Fruit fly (Drosophila melanogaster) whole organism, embryonic: ENCODE data around the gene AP-2mu.

Experiments
- Atf-2 ChIP-seq: fragments of 200-800 bp; sonication (Bioruptor generic); optimal IDR thresholded peaks from 2 replicates; lab custom pipeline; 2016; ENCODE audit warnings: missing biosample characterization, missing genetic modification characterization
- Atf3 ChIP-seq: fragments of 200-800 bp; sonication (Bioruptor generic); optimal IDR thresholded peaks from 3 replicates; lab custom pipeline; 2016; ENCODE audit warnings: missing biosample characterization, missing genetic modification characterization
- CG10274 ChIP-seq: fragments of 200-800 bp; sonication (Bioruptor generic); optimal IDR thresholded peaks from 3 replicates; lab custom pipeline; 2017; ENCODE audit warnings: missing biosample characterization, mild to moderate bottlenecking, missing genetic modification characterization
- CG10321 ChIP-seq: fragments of 200-800 bp; sonication (Bioruptor generic); IDR thresholded peaks from 2 replicates; pipeline ENCODE4 v1.3.6; 2022; ENCODE audit warnings: missing biosample characterization, missing genetic modification characterization
- CG10462 ChIP-seq: fragments of 200-800 bp; sonication (Bioruptor generic); optimal IDR thresholded peaks from 2 replicates; lab custom pipeline; 2016; ENCODE audit warnings: missing biosample characterization, missing genetic modification characterization
- CG10654 ChIP-seq: fragments of 200-800 bp; sonication (Bioruptor generic); optimal IDR thresholded peaks from 2 replicates; lab custom pipeline; 2016; ENCODE audit warnings: missing biosample characterization, missing genetic modification characterization
- CG12659 ChIP-seq: fragments of 200-800 bp; sonication (Bioruptor generic); optimal IDR thresholded peaks from 3 replicates; lab custom pipeline; 2017; ENCODE audit warnings: mild to moderate bottlenecking, missing biosample characterization, missing genetic modification reagents, missing genetic modification characterization
- CG15011 ChIP-seq: fragments of 200-800 bp; sonication (Bioruptor generic); optimal IDR thresholded peaks from 3 replicates; lab custom pipeline; 2018; ENCODE audit warnings: missing biosample characterization, mild to moderate bottlenecking, missing genetic modification characterization
- CG15601 ChIP-seq: fragments of 200-800 bp; sonication (Bioruptor generic); optimal IDR thresholded peaks from 3 replicates; lab custom pipeline; 2019; ENCODE audit warnings: missing biosample characterization, mild to moderate bottlenecking, missing genetic modification characterization, moderate library complexity
- CG16813 ChIP-seq: fragments of 200-800 bp; sonication (Bioruptor generic); IDR thresholded peaks from 3 replicates; pipeline ENCODE4 v1.3.6; 2022; ENCODE audit warnings: missing biosample characterization, missing genetic modification characterization; ENCODE audit not compliant: partially characterized antibody
- CG17186 ChIP-seq: fragments of 200-800 bp; sonication (Bioruptor generic); optimal IDR thresholded peaks from 3 replicates; lab custom pipeline; 2017; ENCODE audit warnings: missing biosample characterization, missing genetic modification reagents, missing genetic modification characterization
- CG17912 ChIP-seq: fragments of 200-800 bp; sonication (Bioruptor generic); optimal IDR thresholded peaks from 2 replicates; lab custom pipeline; 2018; ENCODE audit warnings: missing biosample characterization, mild to moderate bottlenecking, missing genetic modification characterization
- CG1832 ChIP-seq: fragments of 200-800 bp; sonication (Bioruptor generic); optimal IDR thresholded peaks from 2 replicates; lab custom pipeline; 2017; ENCODE audit warnings: missing biosample characterization, mild to moderate bottlenecking, missing genetic modification characterization, inconsistent platforms
- CG18599 ChIP-seq: fragments of 200-800 bp; sonication (Bioruptor generic); optimal IDR thresholded peaks from 3 replicates; lab custom pipeline; 2017; ENCODE audit warnings: missing biosample characterization, missing genetic modification characterization, mild to moderate bottlenecking, moderate library complexity, missing genetic modification reagents
- CG2889 ChIP-seq: fragments of 200-800 bp; sonication (Bioruptor generic); IDR thresholded peaks from 3 replicates; pipeline ENCODE4 v1.3.6; 2022; ENCODE audit warnings: missing biosample characterization, missing genetic modification characterization
- CG30020 ChIP-seq: fragments of 200-800 bp; optimal IDR thresholded peaks from 2 replicates; lab custom pipeline; 2019; ENCODE audit warnings: missing biosample characterization, mild to moderate bottlenecking, missing genetic modification characterization, moderate library complexity
- CG3065 ChIP-seq: fragments of 200-800 bp; sonication (Bioruptor generic); optimal IDR thresholded peaks from 2 replicates; lab custom pipeline; 2016; ENCODE audit warnings: missing biosample characterization, missing genetic modification characterization
- CG33213 ChIP-seq: fragments of 200-800 bp; sonication (Bioruptor generic); optimal IDR thresholded peaks from 3 replicates; lab custom pipeline; 2016; ENCODE audit warnings: missing biosample characterization, missing genetic modification characterization
- CG43689 ChIP-seq: fragments of 200-800 bp; sonication (Bioruptor generic); IDR thresholded peaks from 2 replicates; pipeline ENCODE4 v1.3.6; 2022; ENCODE audit warnings: missing biosample characterization, missing genetic modification characterization
- CG6813 ChIP-seq: fragments of 200-800 bp; sonication (Bioruptor generic); optimal IDR thresholded peaks from 2 replicates; lab custom pipeline; 2017; ENCODE audit warnings: missing biosample characterization, missing genetic modification characterization, mild to moderate bottlenecking, moderate library complexity, missing genetic modification reagents
- CG9727 ChIP-seq: fragments of 200-800 bp; sonication (Bioruptor generic); optimal IDR thresholded peaks from 3 replicates; lab custom pipeline; 2017; ENCODE audit warnings: missing biosample characterization, mild to moderate bottlenecking, missing genetic modification characterization
- CHES-1-like ChIP-seq: fragments of 200-800 bp; sonication (Bioruptor generic); optimal IDR thresholded peaks from 2 replicates; lab custom pipeline; 2016; ENCODE audit warnings: missing biosample characterization, missing genetic modification characterization
- CrebB ChIP-seq: fragments of 200-800 bp; sonication (Bioruptor generic); optimal IDR thresholded peaks from 3 replicates; lab custom pipeline; 2018; ENCODE audit warnings: missing biosample characterization, mild to moderate bottlenecking, missing genetic modification characterization
- Fer3 ChIP-seq: fragments of 200-800 bp; sonication (Bioruptor generic); optimal IDR thresholded peaks from 2 replicates; lab custom pipeline; 2018; ENCODE audit warnings: missing biosample characterization, mild to moderate bottlenecking, missing genetic modification characterization, moderate library complexity
- Gsc ChIP-seq: fragments of 200-800 bp; sonication (Bioruptor generic); IDR thresholded peaks from 2 replicates; pipeline ENCODE4 v1.3.6; 2022; ENCODE audit warnings: missing biosample characterization, missing genetic modification characterization
- Gug ChIP-seq: fragments of 200-800 bp; sonication (Bioruptor generic); IDR thresholded peaks from 4 replicates; pipeline ENCODE4 v1.3.6; 2022; ENCODE audit warnings: missing biosample characterization, missing genetic modification characterization
- Mad ChIP-seq: fragments of 200-800 bp; sonication (Bioruptor generic); optimal IDR thresholded peaks from 2 replicates; lab custom pipeline; 2016; ENCODE audit warnings: missing biosample characterization, missing genetic modification characterization
- NC2α ChIP-seq: fragments of 200-800 bp; sonication (Bioruptor generic); optimal IDR thresholded peaks from 2 replicates; lab custom pipeline; 2016; ENCODE audit warnings: missing biosample characterization, missing genetic modification characterization
- Nf-YA ChIP-seq: fragments of 200-800 bp; sonication (Bioruptor generic); IDR thresholded peaks from 2 replicates; pipeline ENCODE4 v1.3.6; 2022; ENCODE audit warnings: missing biosample characterization, missing genetic modification characterization
- Nf-YC ChIP-seq: fragments of 200-800 bp; optimal IDR thresholded peaks from 3 replicates; lab custom pipeline; 2019; ENCODE audit warnings: missing biosample characterization, mild to moderate bottlenecking, missing genetic modification characterization, moderate library complexity
- Tbp ChIP-seq: fragments of >200 bp; optimal IDR thresholded peaks from 2 replicates; lab custom pipeline; 2018; ENCODE audit warnings: missing biosample characterization, missing genetic modification characterization
- YL-1 ChIP-seq: fragments of 200-800 bp; sonication (Bioruptor generic); optimal IDR thresholded peaks from 3 replicates; lab custom pipeline; 2017; ENCODE audit warnings: missing biosample characterization, mild to moderate bottlenecking, missing genetic modification characterization
- ase ChIP-seq: fragments of 200-800 bp; sonication (Bioruptor generic); IDR thresholded peaks from 3 replicates; pipeline ENCODE4 v1.3.6; 2022; ENCODE audit warnings: missing biosample characterization, missing genetic modification characterization
- bsh ChIP-seq, 2 experiments: fragments of 200-800 bp; sonication (Bioruptor generic); optimal IDR thresholded peaks; 2 replicates each; lab custom pipeline; 2017 to 2018; ENCODE audit warnings: mild to moderate bottlenecking in 2 of 2, missing biosample characterization in 2 of 2, missing genetic modification characterization in 2 of 2, moderate library complexity in 1 of 2
- chif ChIP-seq, 2 experiments: fragments of 200-800 bp; sonication (Bioruptor generic); optimal IDR thresholded peaks; 3 replicates each; lab custom pipeline; 2016; ENCODE audit warnings: missing biosample characterization in 2 of 2, missing genetic modification characterization in 2 of 2
- crc ChIP-seq: fragments of 200-800 bp; sonication (Bioruptor generic); optimal IDR thresholded peaks from 2 replicates; lab custom pipeline; 2016; ENCODE audit warnings: missing biosample characterization, missing genetic modification characterization
- crp ChIP-seq, 2 experiments: fragments of 200-800 bp; sonication (Bioruptor generic); optimal IDR thresholded peaks; 2 replicates in 1 of 2; 3 replicates in 1 of 2; lab custom pipeline; 2017; ENCODE audit warnings: missing biosample characterization in 2 of 2, missing genetic modification characterization in 2 of 2, mild to moderate bottlenecking in 1 of 2, moderate library complexity in 1 of 2
- ewg ChIP-seq: fragments of 200-800 bp; sonication (Bioruptor generic); optimal IDR thresholded peaks from 3 replicates; lab custom pipeline; 2017; ENCODE audit warnings: mild to moderate bottlenecking, missing biosample characterization, missing genetic modification reagents, missing genetic modification characterization
- gro ChIP-seq: fragments of 200-800 bp; sonication (Bioruptor generic); optimal IDR thresholded peaks from 2 replicates; lab custom pipeline; 2016; ENCODE audit warnings: missing biosample characterization, missing genetic modification characterization
- kni ChIP-seq: fragments of 200-800 bp; sonication (Bioruptor generic); optimal IDR thresholded peaks from 3 replicates; lab custom pipeline; 2017; ENCODE audit warnings: mild to moderate bottlenecking, missing biosample characterization, missing genetic modification reagents, missing genetic modification characterization
- luna ChIP-seq: fragments of 200-800 bp; sonication (Bioruptor generic); optimal IDR thresholded peaks from 2 replicates; lab custom pipeline; 2016; ENCODE audit warnings: missing biosample characterization, missing genetic modification characterization
- mirr ChIP-seq: fragments of 200-800 bp; sonication (Bioruptor generic); optimal IDR thresholded peaks from 3 replicates; lab custom pipeline; 2018; ENCODE audit warnings: missing biosample characterization, mild to moderate bottlenecking, missing genetic modification characterization
- phol ChIP-seq: fragments of 200-800 bp; sonication (Bioruptor generic); optimal IDR thresholded peaks from 3 replicates; lab custom pipeline; 2018; ENCODE audit warnings: missing biosample characterization, mild to moderate bottlenecking, missing genetic modification characterization, moderate library complexity
- sc ChIP-seq, 3 experiments: fragments of >200 bp in 2 of 3; fragments of 200-800 bp in 1 of 3; sonication (Bioruptor generic) in 1 of 3; optimal IDR thresholded peaks; 2 replicates in 2 of 3; 3 replicates in 1 of 3; lab custom pipeline; 2017; ENCODE audit warnings: mild to moderate bottlenecking in 1 of 3, missing biosample characterization in 1 of 3, missing genetic modification characterization in 1 of 3, missing genetic modification reagents in 1 of 3
- sens ChIP-seq: fragments of 200-800 bp; sonication (Bioruptor generic); peaks from one replicate; lab custom pipeline; 2016; ENCODE audit warnings: missing biosample characterization, missing genetic modification characterization
- sna ChIP-seq: fragments of 200-800 bp; sonication (Bioruptor generic); IDR thresholded peaks from 2 replicates; pipeline ENCODE4 v1.3.6; 2022; ENCODE audit warnings: missing biosample characterization, missing genetic modification characterization; ENCODE audit not compliant: partially characterized antibody
- sr ChIP-seq: fragments of 200-800 bp; sonication (Bioruptor generic); IDR thresholded peaks from 3 replicates; pipeline ENCODE4 v1.3.6; 2022; ENCODE audit warnings: missing biosample characterization, missing genetic modification characterization
- vfl ChIP-seq: fragments of 200-800 bp; sonication (Bioruptor generic); optimal IDR thresholded peaks from 2 replicates; lab custom pipeline; 2016; ENCODE audit warnings: missing biosample characterization, missing genetic modification characterization

AP-2mu gene

DNA sequence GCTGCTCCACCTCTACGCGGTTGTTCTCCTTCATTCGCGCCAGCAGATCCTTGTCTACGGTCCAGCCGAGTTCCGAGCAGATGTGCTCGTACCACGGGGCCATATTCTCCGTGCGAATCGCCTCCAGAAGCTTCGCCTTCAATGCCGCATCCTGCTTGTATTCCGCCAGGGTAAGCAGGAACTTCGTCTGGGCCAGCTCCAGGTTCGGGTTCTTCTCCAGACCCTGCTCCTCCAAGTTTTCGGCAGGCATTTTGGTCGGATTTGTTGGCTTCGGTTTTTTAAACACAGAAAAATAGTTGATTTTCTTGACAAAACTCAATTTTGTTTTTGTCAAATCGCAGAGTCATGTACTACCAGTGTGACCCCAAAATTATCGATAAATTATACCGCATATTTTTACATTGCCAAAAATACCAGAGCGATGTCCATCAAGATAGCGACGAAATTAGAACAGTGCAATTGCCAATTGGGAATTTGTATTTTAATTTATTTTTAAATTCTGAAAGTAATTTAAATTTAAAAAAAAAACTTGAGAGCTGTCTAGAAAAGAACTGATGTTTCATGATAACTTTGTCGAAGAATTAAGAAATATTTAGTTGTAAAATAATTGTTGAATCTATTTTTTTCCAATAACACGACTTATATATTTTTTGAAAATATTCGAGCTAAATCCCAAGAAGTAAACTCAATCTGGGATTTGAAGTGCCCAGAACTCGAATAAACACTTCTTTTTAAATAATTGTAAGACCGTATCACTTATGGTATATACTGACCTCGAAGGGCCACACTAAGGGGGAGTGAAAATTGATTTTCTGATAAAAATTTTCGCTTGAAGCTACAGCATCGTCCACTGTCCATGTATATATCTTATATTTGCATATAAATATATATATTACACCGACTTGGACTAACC, at the start of gene AP-2mu, which contains the start of gene Rpn7 (continued):
- TF ChIP-seq luna (GFP tag; lab: Kevin White, UChicago) (no peak), sna (GFP tag; lab: Robert Waterston, UW) (no peak), sens (peak; percentile 78), CG10462 (GFP tag; lab: Kevin White, UChicago) (no peak), NC2α (GFP tag; lab: Kevin White, UChicago) (no peak), YL-1 (peak; percentile 72), CG43689 (no peak), CG1832 (GFP tag; lab: Kevin White, UChicago) (no peak), CHES-1-like (GFP tag; lab: Kevin White, UChicago) (no peak), vfl (no peak), sr (no peak), gro (GFP tag; lab: Kevin White, UChicago) (no peak), ewg (GFP tag; lab: Kevin White, UChicago) (no peak), CG10321 (GFP tag; lab: Robert Waterston, UW) (no peak), CG12659 (peak; percentile 70), crc (GFP tag; lab: Kevin White, UChicago) (no peak), Mad (GFP tag; lab: Kevin White, UChicago) (no peak), ase (no peak), CG17912 (no peak), sc (optimal IDR thresholded peaks at IDR 0.05; lab: Kevin White, UChicago) (no peak), sc (GFP tag; optimal IDR thresholded peaks at IDR 0.05; lab: Kevin White, UChicago) (no peak), Atf-2 (no peak), CrebB (tag; lab: Kevin White, UChicago) (no peak), chif (GFP tag; optimal IDR thresholded peaks at IDR 0.05; lab: Kevin White, UChicago) (no peak), Gug (no peak), CG3065 (no peak), CG17186 (peak; percentile 10), CG6813 (GFP tag; lab: Kevin White, UChicago) (no peak), kni (GFP tag; lab: Kevin White, UChicago) (peak; percentile 10), CG15601 (tag; lab: Kevin White, UChicago) (peak; percentile 4), Tbp (GFP tag; lab: Kevin White, UChicago) (no peak), mirr (no peak), CG9727 (GFP tag; lab: Kevin White, UChicago) (peak; percentile 19), CG2889 (GFP tag; lab: Robert Waterston, UW) (no peak), CG15011 (GFP tag; lab: Kevin White, UChicago) (no peak), crp (GFP tag; optimal IDR thresholded peaks at IDR 0.05; lab: Kevin White, UChicago) (peak in 1 of 2 experiments; percentile 25), CG10274 (GFP tag; lab: Kevin White, UChicago) (no peak), Atf3 (GFP tag; lab: Kevin White, UChicago) (no peak), phol (tag; lab: Kevin White, UChicago) (peak; percentile 44), Nf-YC (tag; lab: Kevin White, UChicago) (peak; percentile 9), CG10654 (peak; percentile 1), Fer3 (tag; lab: Kevin White, UChicago) (no peak), CG16813 (GFP tag; lab: Robert Waterston, UW) (no peak), Gsc (GFP tag; lab: Robert Waterston, UW) (no peak), CG30020 (peak; percentile 82), bsh (GFP tag; optimal IDR thresholded peaks at IDR 0.05; lab: Kevin White, UChicago) (no peak), CG33213 (no peak), Nf-YA (no peak), CG18599 (GFP tag; lab: Kevin White, UChicago) (no peak)
